Worm (Caenorhabditis elegans) whole organism, dauer: ENCODE measurements around the gene twk-3.

Experiments used
- unc-62 ChIP-seq: sonication (generic microtip); optimal IDR thresholded peaks from 2 replicates; lab custom pipeline; 2017; ENCODE audit warnings: missing biosample characterization, missing genetic modification reagents, missing genetic modification characterization

twk-3 gene

DNA sequence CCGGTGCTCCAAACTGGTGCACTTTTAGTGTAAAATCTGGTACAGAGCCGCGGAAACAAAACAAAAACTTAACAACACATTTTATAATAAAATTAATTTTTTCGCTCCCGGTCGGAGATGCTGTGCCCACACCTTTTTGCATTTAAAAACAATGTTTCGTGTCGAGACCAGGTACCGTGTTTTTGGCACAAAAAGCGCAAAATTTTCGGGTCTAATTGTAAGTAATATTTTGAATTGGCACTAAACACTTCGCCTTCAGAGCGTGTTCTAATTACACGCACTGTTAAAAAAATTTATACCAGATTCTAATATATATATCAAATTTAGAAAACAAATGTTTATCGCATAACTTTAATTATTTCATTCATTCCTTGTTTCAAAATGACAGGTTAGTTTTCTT lies 31.1 kb downstream of the twk-3 start, which contains the start of gene dylt-3:
Gene dylt-3, plus strand, starts transcription at position 301 of the 400 bp plus-strand sequence.
- TF ChIP-seq unc-62 (GFP tag; lab: Kevin White, UChicago), result no peak

DNA sequence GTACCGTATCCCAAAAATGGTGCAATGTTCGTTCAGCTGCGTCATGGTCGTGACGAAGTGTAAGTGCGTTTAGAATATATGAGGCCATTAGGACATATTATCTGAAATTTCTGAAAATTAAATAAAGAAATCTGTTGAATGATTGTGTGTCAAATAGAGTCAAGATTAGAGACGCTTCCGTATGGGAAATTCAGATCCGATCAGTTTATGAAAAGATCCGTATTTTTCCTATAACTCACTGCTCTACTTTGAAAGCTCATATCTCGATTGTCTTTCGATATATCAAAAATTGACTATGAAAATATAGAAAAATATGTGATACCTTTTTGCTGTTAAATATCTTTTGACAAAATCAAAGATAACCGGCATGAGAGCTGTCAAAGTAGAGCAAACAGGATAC lies 32.3 kb downstream of the twk-3 start, which contains the start of gene T05C12.4:
Gene T05C12.4, minus strand, starts transcription at position 101 of the 400 bp plus-strand sequence.
- TF ChIP-seq unc-62 (GFP tag; lab: Kevin White, UChicago), result no peak

DNA sequence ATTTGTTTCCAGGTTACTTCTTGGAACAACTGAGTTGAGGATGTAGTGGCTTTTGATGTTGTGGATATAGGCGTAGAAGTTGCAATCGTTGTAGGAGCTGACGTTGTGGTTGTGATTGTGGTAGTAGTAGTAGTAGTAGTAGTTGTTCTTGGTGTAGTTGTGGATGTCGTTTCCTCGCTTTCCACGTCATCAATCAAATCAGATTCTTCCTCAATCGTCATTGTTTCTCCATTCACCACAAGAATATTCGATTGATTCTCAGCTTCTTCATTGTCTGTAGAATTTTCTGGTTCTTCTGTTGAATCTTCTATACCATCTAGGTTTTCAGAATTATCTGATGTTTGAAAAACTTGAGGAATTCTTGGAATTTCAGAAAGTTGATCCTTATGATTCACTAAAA lies 34.0 kb downstream of the twk-3 start:
- no peak for TF ChIP-seq unc-62 (GFP tag; lab: Kevin White, UChicago)

DNA sequence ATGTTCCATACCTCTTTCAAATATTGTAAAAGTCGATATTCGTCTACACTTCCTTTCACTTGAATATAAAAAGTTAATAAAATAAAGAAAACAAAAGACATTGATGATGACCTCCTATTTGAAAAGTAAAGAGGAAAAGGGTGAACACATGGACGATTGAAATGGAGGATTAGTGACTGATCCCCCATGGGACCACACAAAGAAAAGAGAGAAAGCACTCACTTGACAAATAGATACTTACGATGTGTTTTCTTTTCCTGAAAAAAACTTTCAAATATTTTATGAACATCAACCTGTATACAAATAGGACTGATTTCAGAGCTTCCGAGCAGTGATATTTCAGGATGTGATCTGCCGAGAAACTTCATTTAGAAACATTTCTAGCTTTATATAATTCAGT lies 35.5 kb downstream of the twk-3 start, which contains the start of gene acr-14:
Gene acr-14, minus strand, starts transcription at position 101 of the 400 bp plus-strand sequence.
- no peak for TF ChIP-seq unc-62 (GFP tag; lab: Kevin White, UChicago)

DNA sequence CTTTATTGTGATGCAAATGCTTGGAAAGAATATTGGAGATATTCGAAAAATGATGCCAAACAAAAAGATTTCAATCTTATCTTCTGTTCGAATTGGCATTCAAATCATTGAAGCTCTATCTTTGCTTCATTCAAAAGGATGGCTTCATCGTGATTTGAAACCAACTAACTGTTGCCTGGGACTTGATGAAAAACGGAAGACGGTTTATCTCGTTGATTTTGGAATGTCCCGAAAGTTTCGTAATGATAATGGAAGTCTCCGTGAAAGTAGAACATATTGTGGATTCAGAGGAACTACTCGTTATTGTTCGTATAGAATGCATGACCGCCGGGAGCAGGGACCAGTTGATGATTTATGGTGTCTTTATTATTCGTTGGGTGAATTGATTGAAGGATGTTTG lies 38.4 kb downstream of the twk-3 start:
- no peak for TF ChIP-seq unc-62 (GFP tag; lab: Kevin White, UChicago)

DNA sequence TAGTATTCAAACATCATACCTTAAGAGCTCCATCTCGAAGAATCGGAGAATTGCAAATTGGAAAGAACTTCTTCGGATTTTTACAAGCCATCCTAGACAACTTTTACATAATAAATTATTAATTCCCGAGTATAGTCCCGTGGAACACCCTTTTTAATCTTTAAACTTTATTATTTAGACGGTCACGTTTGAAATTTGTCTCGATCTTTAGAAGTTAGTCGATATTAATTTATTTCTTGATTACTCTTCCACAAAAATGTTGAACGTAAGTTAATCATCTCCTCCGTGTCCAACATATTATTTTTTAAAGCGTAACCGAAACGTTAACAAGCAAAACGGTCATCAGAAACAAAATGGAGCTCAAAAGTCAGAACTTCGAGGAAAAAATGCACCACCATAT lies 39.1 kb downstream of the twk-3 start, which contains the start of the genes decr-1.3 and T05C12.1:
Gene decr-1.3, minus strand, starts transcription at position 101 of the 400 bp plus-strand sequence.
Gene T05C12.1, plus strand, starts transcription at position 232 of the 400 bp plus-strand sequence.
- TF ChIP-seq unc-62 (GFP tag; lab: Kevin White, UChicago), result no peak

DNA sequence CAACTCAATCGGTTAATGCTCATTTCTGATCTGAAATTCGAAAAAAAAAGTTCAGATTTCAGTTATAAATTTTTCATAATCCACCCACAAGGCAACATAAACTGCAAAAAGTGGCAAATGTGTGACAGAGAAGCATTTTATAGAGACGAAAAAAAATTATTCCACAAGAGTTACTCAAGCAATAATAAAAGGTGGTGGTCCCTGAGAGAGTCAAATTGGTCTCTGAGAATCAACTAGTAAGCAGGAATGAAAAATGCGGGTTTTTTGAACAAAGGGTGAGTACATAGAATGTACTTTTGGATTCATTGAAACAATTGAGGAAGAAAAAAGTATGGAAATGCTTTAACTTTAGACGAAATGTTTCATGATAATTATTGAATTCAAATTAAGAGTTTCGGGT lies 42.2 kb downstream of the twk-3 start, which contains the start of gene T05C12.11:
Gene T05C12.11, minus strand, starts transcription at position 101 of the 400 bp plus-strand sequence.
- no peak for TF ChIP-seq unc-62 (GFP tag; lab: Kevin White, UChicago)

DNA sequence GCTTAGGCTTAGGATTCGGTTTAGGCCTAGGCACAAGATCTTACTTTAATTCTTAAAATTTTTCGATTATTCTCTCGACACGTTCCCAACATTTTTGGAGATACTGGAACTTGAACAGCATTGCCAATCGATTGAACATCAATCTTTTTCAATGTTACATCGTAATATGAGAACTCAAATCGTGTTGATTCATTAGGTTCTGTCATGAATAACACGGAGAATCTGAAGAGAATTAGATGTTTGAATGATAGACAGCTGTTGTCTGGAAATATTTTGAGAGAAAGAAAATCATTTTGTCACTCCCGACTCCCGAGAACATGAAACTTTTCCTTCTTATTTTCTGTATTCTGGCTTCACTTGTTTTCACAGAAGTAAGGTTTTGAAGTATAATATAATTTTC lies 43.3 kb downstream of the twk-3 start, which contains the start of gene T05C12.15:
Gene T05C12.15, plus strand, starts transcription at position 301 of the 400 bp plus-strand sequence.
- TF ChIP-seq unc-62 (GFP tag; lab: Kevin White, UChicago), result no peak

DNA sequence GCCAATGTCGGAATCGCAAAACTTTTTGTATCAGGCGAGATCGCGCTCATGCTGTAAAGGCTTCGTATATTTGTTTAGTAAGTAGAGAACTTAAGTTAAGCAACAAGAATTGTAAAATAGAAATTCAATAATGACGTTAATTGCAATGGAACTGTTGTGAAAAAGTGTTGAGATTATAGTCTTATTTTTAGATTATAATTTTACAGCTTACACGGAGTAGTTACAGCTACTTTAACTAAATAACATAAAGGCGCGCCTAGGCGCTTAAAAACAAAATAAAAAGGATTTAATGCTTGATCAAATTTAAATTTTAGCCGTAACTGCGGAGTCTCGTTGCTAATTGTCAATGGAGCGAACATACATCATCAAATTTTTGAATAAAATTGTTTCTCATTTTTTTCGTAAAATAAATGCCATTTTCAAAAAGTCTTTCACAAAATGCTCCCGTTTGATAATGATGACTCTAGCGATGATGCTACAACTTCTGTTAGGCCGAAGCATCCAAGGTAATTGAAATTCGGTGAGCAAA lies 50.4 kb downstream of the twk-3 start, which contains the start of the genes emb-27 and rrf-3:
Gene emb-27, minus strand, starts transcription at position 51 of the 529 bp plus-strand sequence.
Gene rrf-3, plus strand, starts transcription at position 346 of the 529 bp plus-strand sequence.
- no peak for TF ChIP-seq unc-62 (GFP tag; lab: Kevin White, UChicago)

DNA sequence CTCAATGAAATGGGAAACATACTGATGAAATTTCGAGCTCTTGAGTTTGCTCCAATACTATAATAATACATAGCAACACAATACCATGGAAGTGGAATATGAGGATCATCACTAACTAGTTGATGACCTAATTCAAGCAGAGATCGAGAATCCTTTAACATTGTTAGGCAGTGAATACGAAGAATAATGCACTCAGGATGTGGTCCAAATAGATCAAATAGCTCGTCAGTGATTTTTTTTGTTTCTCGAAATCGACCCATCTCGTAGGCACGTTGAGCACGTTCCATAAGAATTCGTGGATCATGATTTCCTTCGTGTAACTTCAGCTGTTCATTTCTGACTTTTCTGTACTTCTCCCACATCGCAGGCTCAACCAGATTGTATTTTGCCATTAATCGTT lies 51.7 kb downstream of the twk-3 start:
- TF ChIP-seq unc-62 (GFP tag; lab: Kevin White, UChicago), result no peak
